Worm (Caenorhabditis elegans) whole organism, mixed stage, embryonic: Measurements from ENCODE around the gene scav-4.

Experiments used
- M03D4.4 ChIP-seq: sonication (generic microtip); optimal IDR thresholded peaks from 2 replicates; lab custom pipeline; 2017; ENCODE audit warnings: mild to moderate bottlenecking, missing genetic modification characterization, missing compliant biosample characterization
- blmp-1 ChIP-seq: fragments of 150-350 bp; optimal IDR thresholded peaks from 2 replicates; lab custom pipeline; 2014; ENCODE audit warnings: missing biosample characterization, missing genetic modification characterization
- ceh-39 ChIP-seq: fragments of 150-350 bp; optimal IDR thresholded peaks from 2 replicates; lab custom pipeline; 2014; ENCODE audit warnings: missing biosample characterization, missing genetic modification characterization
- ceh-43 ChIP-seq: fragments of 200-800 bp; sonication (Bioruptor generic); optimal IDR thresholded peaks from 2 replicates; lab custom pipeline; 2018; ENCODE audit warnings: mild to moderate bottlenecking, missing genetic modification characterization, moderate library complexity, missing compliant biosample characterization
- ceh-83 ChIP-seq: fragments of 200-800 bp; sonication (Bioruptor generic); optimal IDR thresholded peaks from 2 replicates; lab custom pipeline; 2018; ENCODE audit warnings: mild to moderate bottlenecking, missing genetic modification characterization, missing compliant biosample characterization
- cnd-1 ChIP-seq: fragments of 200-800 bp; sonication (Bioruptor generic); optimal IDR thresholded peaks from 2 replicates; lab custom pipeline; 2018; ENCODE audit warnings: mild to moderate bottlenecking, missing genetic modification characterization, missing compliant biosample characterization
- elt-3 ChIP-seq: fragments of 150-350 bp; optimal IDR thresholded peaks from 2 replicates; lab custom pipeline; 2014; ENCODE audit warnings: missing biosample characterization, missing genetic modification characterization
- flh-1 ChIP-seq: fragments of 200-800 bp; sonication (Bioruptor generic); optimal IDR thresholded peaks from 2 replicates; lab custom pipeline; 2018; ENCODE audit warnings: mild to moderate bottlenecking, missing genetic modification characterization, moderate library complexity, missing compliant biosample characterization
- hlh-1 ChIP-seq: fragments of 150-350 bp; optimal IDR thresholded peaks from 2 replicates; lab custom pipeline; 2014; ENCODE audit warnings: missing biosample characterization, missing genetic modification reagents, missing genetic modification characterization
- lin-13 ChIP-seq: fragments of 150-350 bp; optimal IDR thresholded peaks from 2 replicates; lab custom pipeline; 2014; ENCODE audit warnings: missing biosample characterization, missing genetic modification characterization
- lin-32 ChIP-seq: fragments of 200-800 bp; sonication (Bioruptor generic); optimal IDR thresholded peaks from 2 replicates; lab custom pipeline; 2018; ENCODE audit warnings: mild to moderate bottlenecking, missing genetic modification characterization, missing compliant biosample characterization
- lsy-2 ChIP-seq: fragments of 150-350 bp; optimal IDR thresholded peaks from 2 replicates; lab custom pipeline; 2014; ENCODE audit warnings: missing biosample characterization, missing genetic modification characterization
- mab-5 ChIP-seq: fragments of 150-350 bp; optimal IDR thresholded peaks from 2 replicates; lab custom pipeline; 2014; ENCODE audit warnings: missing biosample characterization, missing genetic modification characterization
- mep-1 ChIP-seq: fragments of 150-350 bp; optimal IDR thresholded peaks from 2 replicates; lab custom pipeline; 2017; ENCODE audit warnings: missing biosample characterization, missing genetic modification reagents, missing genetic modification characterization, inconsistent platforms
- mls-2 ChIP-seq: sonication (generic microtip); optimal IDR thresholded peaks from 2 replicates; lab custom pipeline; 2016; ENCODE audit warnings: mild to moderate bottlenecking, missing genetic modification characterization, moderate library complexity, missing compliant biosample characterization
- nhr-12 ChIP-seq: fragments of 150-350 bp; optimal IDR thresholded peaks from 2 replicates; lab custom pipeline; 2014; ENCODE audit warnings: missing biosample characterization, missing genetic modification characterization
- nhr-2 ChIP-seq: fragments of 150-350 bp; optimal IDR thresholded peaks from 2 replicates; lab custom pipeline; 2014; ENCODE audit warnings: missing biosample characterization, missing genetic modification characterization
- nhr-237 ChIP-seq: fragments of 150-350 bp; optimal IDR thresholded peaks from 2 replicates; lab custom pipeline; 2014; ENCODE audit warnings: missing biosample characterization, missing genetic modification characterization
- nhr-28 ChIP-seq: fragments of 150-350 bp; optimal IDR thresholded peaks from 2 replicates; lab custom pipeline; 2014; ENCODE audit warnings: missing biosample characterization, missing genetic modification characterization
- pha-4 ChIP-seq: fragments of 150-350 bp; optimal IDR thresholded peaks from 2 replicates; lab custom pipeline; 2018; ENCODE audit warnings: missing biosample characterization, missing genetic modification reagents, missing genetic modification characterization
- sem-2 ChIP-seq: fragments of 200-800 bp; sonication (Bioruptor generic); optimal IDR thresholded peaks from 2 replicates; lab custom pipeline; 2018; ENCODE audit warnings: mild to moderate bottlenecking, missing genetic modification characterization, missing compliant biosample characterization
- snpc-4 ChIP-seq: fragments of 150-350 bp; optimal IDR thresholded peaks from 2 replicates; lab custom pipeline; 2014; ENCODE audit warnings: missing biosample characterization, missing genetic modification characterization
- tbx-8 ChIP-seq: fragments of 200-800 bp; sonication (Bioruptor generic); optimal IDR thresholded peaks from 2 replicates; lab custom pipeline; 2018; ENCODE audit warnings: mild to moderate bottlenecking, missing genetic modification characterization, moderate library complexity, missing compliant biosample characterization
- unc-120 ChIP-seq: sonication (generic microtip); optimal IDR thresholded peaks from 2 replicates; lab custom pipeline; 2017; ENCODE audit warnings: missing genetic modification characterization, missing compliant biosample characterization; ENCODE audit not compliant: poor library complexity, severe bottlenecking
- unc-39 ChIP-seq: fragments of 150-350 bp; optimal IDR thresholded peaks from 2 replicates; lab custom pipeline; 2014; ENCODE audit warnings: missing biosample characterization, missing genetic modification characterization
- unc-62 ChIP-seq: fragments of 150-350 bp; optimal IDR thresholded peaks from 2 replicates; lab custom pipeline; 2014; ENCODE audit warnings: missing biosample characterization, missing genetic modification reagents, missing genetic modification characterization
- zip-8 ChIP-seq: fragments of 150-350 bp; optimal IDR thresholded peaks from 2 replicates; lab custom pipeline; 2014; ENCODE audit warnings: missing biosample characterization, missing genetic modification characterization

The scav-4 gene

DNA sequence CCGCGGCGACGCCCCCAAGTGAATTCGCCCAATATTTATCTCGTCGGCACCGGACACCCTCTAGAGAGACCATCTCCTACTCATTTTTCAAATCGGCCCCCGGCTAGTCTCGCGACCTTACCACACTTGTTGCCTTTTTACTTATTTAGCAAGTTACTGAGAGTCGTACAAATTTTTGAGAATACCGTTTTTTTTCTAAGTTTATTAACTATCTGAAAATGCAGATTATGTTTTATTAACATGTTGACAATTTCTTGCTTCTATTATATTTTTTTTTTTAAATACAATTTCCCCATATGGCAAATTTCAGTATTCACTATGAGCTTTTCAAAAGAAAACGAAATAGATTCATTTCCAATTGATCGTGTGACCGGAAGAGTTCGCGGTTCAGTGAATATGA lies 4.8 kb upstream of the scav-4 start, which contains the start of the genes F11C1.4 and F11C1.10:
Gene F11C1.4 (plus strand): TSS at position 301 of the 400 bp plus-strand sequence.
Gene F11C1.10 (plus strand): TSS at position 309 of the 400 bp plus-strand sequence.
- TF ChIP-seq elt-3 (tag; lab: Kevin White, UChicago): no peak
- no peak for TF ChIP-seq nhr-237 (tag; lab: Kevin White, UChicago)

- no peak for TF ChIP-seq nhr-237 (tag; lab: Kevin White, UChicago)
- TF ChIP-seq mls-2 (tag; lab: Kevin White, UChicago): no peak
- no peak for TF ChIP-seq sem-2 (GFP tag; lab: Kevin White, UChicago)
Measured at ce11 chrX:12977451-12977850, 4.1 kb upstream of the scav-4 start, which contains the start of gene F11C1.9. F11C1.9 (minus strand) TSS chrX:12977551.

DNA sequence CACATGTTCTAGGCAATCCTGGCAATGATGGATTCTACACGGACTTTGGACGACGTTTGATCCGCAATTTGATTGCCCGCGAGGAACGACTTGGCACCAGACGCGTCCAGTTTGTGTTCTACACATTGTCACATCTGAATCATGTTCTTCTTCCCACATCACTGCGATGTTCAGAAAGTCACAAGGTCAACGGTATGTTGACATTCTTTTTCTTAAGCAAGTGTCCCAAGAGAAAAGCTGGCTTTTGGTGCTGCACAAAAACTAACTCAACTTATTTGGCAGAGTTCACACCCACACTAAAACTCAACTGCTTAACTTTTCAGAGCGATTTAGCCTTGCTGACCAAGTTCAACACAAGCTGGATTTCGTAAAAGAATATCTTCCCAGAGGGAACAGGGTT lies 3.0 kb upstream of the scav-4 start:
- TF ChIP-seq flh-1 (no peak), pha-4 (tag; lab: Kevin White, UChicago) (no peak), tbx-8 (GFP tag; lab: Kevin White, UChicago) (no peak), ceh-39 (tag; lab: Kevin White, UChicago) (no peak), blmp-1 (no peak), lin-32 (GFP tag; lab: Kevin White, UChicago) (no peak)

DNA sequence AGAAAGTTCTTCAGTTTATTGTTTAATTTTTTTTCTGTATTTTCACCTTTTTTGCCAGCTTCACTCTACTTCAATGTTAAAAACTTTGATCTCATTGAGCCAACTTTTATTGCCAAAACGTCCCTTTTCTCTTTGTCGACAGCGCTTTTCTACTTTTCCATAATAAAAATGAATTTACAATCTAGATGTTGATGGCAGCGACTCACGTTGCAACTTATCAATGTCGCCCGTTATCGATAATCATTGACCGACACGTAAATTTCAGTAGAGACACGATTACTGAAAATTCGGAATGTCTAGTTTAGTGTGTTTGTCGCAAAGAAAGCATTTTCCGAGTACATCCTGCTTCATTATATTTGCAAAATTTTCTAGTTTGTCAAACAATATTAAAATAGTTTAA lies 1.8 kb upstream of the scav-4 start:
- TF ChIP-seq mep-1 (tag; lab: Kevin White, UChicago): no peak
- no peak for TF ChIP-seq ceh-83 (GFP tag; lab: Kevin White, UChicago)
- no peak for TF ChIP-seq zip-8
- TF ChIP-seq cnd-1 (tag; lab: Kevin White, UChicago): no peak
- no peak for TF ChIP-seq mab-5 (tag; lab: Kevin White, UChicago)
- TF ChIP-seq, all 35 proteins: peak for 0

- TF ChIP-seq mep-1 (tag; lab: Kevin White, UChicago): no peak
- no peak for TF ChIP-seq nhr-12
- no peak for TF ChIP-seq mls-2 (tag; lab: Kevin White, UChicago)
Measured at ce11 chrX:12982725-12983124, 1.1 kb downstream of the scav-4 start.

ce11 chrX:12987119-12987518 lies 5.5 kb downstream of the scav-4 start, which contains the start of gene mff-1:
mff-1 (minus strand) TSS chrX:12987219.
- TF ChIP-seq elt-3 (tag; lab: Kevin White, UChicago) (no peak), zip-8 (no peak), nhr-2 (tag; lab: Kevin White, UChicago) (peak; percentile 87)
- TF ChIP-seq, all 35 proteins: peak for 1

ce11 chrX:12989205-12989604 lies 7.6 kb downstream of the scav-4 start, which contains the start of gene F11C1.7:
F11C1.7 (plus strand) TSS chrX:12989344.
- TF ChIP-seq lsy-2 (tag; lab: Kevin White, UChicago) (no peak), ceh-43 (GFP tag; lab: Kevin White, UChicago) (no peak), mls-2 (tag; lab: Kevin White, UChicago) (no peak), M03D4.4 (tag; lab: Kevin White, UChicago) (no peak), unc-62 (GFP tag; lab: Kevin White, UChicago) (no peak), hlh-1 (tag; lab: Kevin White, UChicago) (no peak), pha-4 (tag; lab: Kevin White, UChicago) (peak; percentile 6), snpc-4 (tag; lab: Kevin White, UChicago) (no peak), mep-1 (tag; lab: Kevin White, UChicago) (peak; percentile 38), lin-13 (tag; lab: Kevin White, UChicago) (no peak), unc-39 (tag; lab: Kevin White, UChicago) (no peak), unc-120 (tag; lab: Kevin White, UChicago) (peak; percentile 70), nhr-28 (tag; lab: Kevin White, UChicago) (no peak), nhr-237 (tag; lab: Kevin White, UChicago) (no peak), ceh-39 (tag; lab: Kevin White, UChicago) (peak; percentile 63), blmp-1 (no peak), cnd-1 (tag; lab: Kevin White, UChicago) (no peak)
